Worm (Caenorhabditis elegans): ENCODE measurements around the gene C27D9.2.

C27D9.2 gene

DNA sequence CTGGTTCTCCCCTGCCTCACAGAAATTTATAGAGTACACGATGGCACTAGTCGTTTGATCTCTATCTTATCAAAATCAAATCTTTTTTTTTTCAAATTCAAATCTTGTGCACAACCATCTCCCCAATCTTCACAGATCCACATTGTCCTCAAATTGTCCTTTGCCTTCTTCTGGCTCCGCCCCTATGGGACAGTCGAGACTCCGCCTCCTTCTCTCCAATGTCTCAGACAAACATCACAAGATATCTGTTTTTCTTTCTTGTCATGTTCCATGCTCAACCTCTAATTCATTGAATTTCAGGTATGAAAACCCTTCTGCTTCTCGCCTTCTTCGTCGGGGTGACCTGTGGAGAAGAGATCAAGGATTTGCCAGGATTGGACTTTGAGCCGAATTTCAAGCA lies 19.3 kb downstream of the C27D9.2 start, which contains the start of gene ctsa-1.1:
ctsa-1.1 (plus strand) TSS at position 301 of the 400 bp plus-strand sequence.
- no peak for TF ChIP-seq elt-3 (tag; optimal IDR thresholded peaks at IDR 0.05)
- no peak for TF ChIP-seq flh-1 (GFP tag; optimal IDR thresholded peaks at IDR 0.05)
- TF ChIP-seq unc-120 (tag; optimal IDR thresholded peaks at IDR 0.05; ENCODE audit: poor library complexity, severe bottlenecking): no peak
- no peak for TF ChIP-seq nhr-2 (tag; optimal IDR thresholded peaks at IDR 0.05)
- no peak for TF ChIP-seq zip-8 (tag; optimal IDR thresholded peaks at IDR 0.05)

DNA sequence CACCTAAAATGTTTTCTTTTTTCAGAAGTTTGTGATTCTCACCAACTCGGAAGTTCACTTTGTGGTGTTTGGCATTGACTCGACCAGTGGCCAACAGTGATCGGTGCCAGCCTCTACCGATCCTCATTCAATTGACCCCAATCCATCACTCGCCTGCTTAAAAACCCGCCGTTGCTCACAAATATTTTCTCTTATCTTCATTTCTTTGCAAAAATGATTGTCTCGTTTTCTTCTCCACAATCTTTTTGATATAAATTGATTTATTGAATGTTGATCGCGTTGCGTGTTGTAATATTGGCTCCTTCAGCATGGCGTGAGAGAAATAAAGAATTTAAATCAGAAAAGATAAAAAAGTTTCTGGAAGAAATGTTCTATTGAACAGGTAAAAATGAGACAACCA lies 20.1 kb downstream of the C27D9.2 start:
- TF ChIP-seq unc-62 (GFP tag; optimal IDR thresholded peaks at IDR 0.05) (peak; percentile 2), snpc-4 (tag; optimal IDR thresholded peaks at IDR 0.05) (no peak), ces-1 (GFP tag; optimal IDR thresholded peaks at IDR 0.05) (no peak), mab-5 (tag; optimal IDR thresholded peaks at IDR 0.05) (peak; percentile 12)

DNA sequence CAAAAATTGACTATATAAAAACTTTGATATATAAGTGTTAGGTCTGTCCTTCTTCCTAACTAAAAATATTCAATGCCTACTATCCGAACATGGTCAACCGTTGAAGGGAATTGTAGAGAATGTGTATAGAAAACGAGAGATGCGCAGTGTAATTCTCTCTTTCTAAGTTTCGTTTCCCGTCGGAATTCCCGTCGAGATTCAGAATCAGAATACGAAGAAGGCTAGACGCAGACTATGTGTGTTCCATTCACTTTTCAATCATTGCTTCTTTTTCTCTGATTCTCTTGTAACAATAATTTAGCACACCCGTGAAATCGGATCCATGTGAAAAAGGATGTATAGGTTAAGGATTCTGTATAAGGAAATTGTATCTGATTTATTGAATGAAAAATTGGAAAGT lies 22.2 kb downstream of the C27D9.2 start:
- TF ChIP-seq bed-3 (GFP tag; optimal IDR thresholded peaks at IDR 0.05) (no peak), blmp-1 (tag; optimal IDR thresholded peaks at IDR 0.05) (peak; percentile 84), mep-1 (tag; optimal IDR thresholded peaks at IDR 0.05) (no peak), unc-39 (tag; optimal IDR thresholded peaks at IDR 0.05) (no peak), sptf-1 (tag; optimal IDR thresholded peaks at IDR 0.05) (no peak), elt-1 (tag; optimal IDR thresholded peaks at IDR 0.05; ENCODE audit: borderline replicate concordance, insufficient read depth) (no peak), pha-4 (tag; optimal IDR thresholded peaks at IDR 0.05) (no peak)

DNA sequence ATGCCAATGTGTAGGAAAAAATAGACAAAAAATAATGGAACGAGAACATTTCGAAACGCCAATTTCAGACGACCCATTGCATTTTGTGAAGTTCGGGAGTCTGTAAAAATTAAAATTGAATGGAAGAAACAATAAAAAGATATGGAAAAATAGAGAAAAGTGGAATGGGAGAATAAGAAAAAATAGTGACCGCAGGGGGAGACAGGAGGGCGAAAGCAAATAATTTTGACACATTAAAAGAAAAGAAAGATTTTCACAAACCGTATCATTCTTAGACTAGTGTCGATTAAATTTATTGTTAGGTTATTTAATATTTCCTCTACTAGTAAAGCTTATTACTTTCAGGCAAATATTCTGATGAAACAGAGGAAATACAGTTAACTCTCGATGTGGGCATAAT lies 22.8 kb downstream of the C27D9.2 start, which contains the start of gene F41C3.11:
F41C3.11 (minus strand) TSS at position 101 of the 400 bp plus-strand sequence.
- TF ChIP-seq ham-2 (GFP tag; optimal IDR thresholded peaks at IDR 0.05) (no peak), bed-3 (GFP tag; optimal IDR thresholded peaks at IDR 0.05) (no peak), ces-1 (GFP tag; optimal IDR thresholded peaks at IDR 0.05) (no peak), lsy-2 (tag; optimal IDR thresholded peaks at IDR 0.05) (no peak), snpc-4 (tag; optimal IDR thresholded peaks at IDR 0.05) (no peak), mls-2 (tag; optimal IDR thresholded peaks at IDR 0.05) (no peak), sem-2 (GFP tag; optimal IDR thresholded peaks at IDR 0.05) (no peak), blmp-1 (tag; optimal IDR thresholded peaks at IDR 0.05) (no peak), unc-120 (tag; optimal IDR thresholded peaks at IDR 0.05; ENCODE audit: poor library complexity, severe bottlenecking) (no peak), lin-32 (GFP tag; optimal IDR thresholded peaks at IDR 0.05) (no peak), zip-8 (tag; optimal IDR thresholded peaks at IDR 0.05) (no peak), cnd-1 (tag; optimal IDR thresholded peaks at IDR 0.05) (no peak), nhr-237 (tag; optimal IDR thresholded peaks at IDR 0.05) (no peak), M03D4.4 (tag; optimal IDR thresholded peaks at IDR 0.05) (no peak), mep-1 (tag; optimal IDR thresholded peaks at IDR 0.05) (no peak), drap-1 (GFP tag; optimal IDR thresholded peaks at IDR 0.05) (no peak), nhr-12 (tag; optimal IDR thresholded peaks at IDR 0.05) (no peak), flh-1 (GFP tag; optimal IDR thresholded peaks at IDR 0.05) (no peak), elt-3 (tag; optimal IDR thresholded peaks at IDR 0.05) (no peak), sptf-1 (tag; optimal IDR thresholded peaks at IDR 0.05) (no peak)

DNA sequence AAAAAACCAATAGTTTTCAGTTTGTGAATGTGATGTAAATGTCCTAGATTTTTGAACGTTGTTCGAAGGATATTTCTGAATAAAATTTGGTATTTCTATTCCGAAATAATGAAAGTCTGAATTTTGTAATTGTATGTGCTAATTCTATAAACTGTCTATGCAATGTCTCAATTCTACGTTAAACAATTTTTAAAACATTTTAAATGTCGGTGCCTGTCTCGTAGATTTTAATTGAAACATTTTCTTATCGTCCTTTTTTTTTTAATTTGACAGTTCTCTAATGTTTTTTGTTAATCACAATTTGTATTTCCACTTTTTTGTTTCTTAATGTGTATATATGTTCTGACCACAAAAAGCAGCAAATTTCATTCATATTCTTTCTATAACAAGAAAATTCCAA lies 26.9 kb downstream of the C27D9.2 start, which contains the start of gene F41C3.7:
F41C3.7 (plus strand) TSS at position 301 of the 400 bp plus-strand sequence.
- TF ChIP-seq sptf-1 (tag; optimal IDR thresholded peaks at IDR 0.05): no peak
- TF ChIP-seq ztf-11 (tag; optimal IDR thresholded peaks at IDR 0.05): no peak
- no peak for TF ChIP-seq ceh-43 (GFP tag; optimal IDR thresholded peaks at IDR 0.05)
- TF ChIP-seq nhr-2 (tag; optimal IDR thresholded peaks at IDR 0.05): no peak
- TF ChIP-seq lsy-2 (tag; optimal IDR thresholded peaks at IDR 0.05): no peak
- TF ChIP-seq M03D4.4 (tag; optimal IDR thresholded peaks at IDR 0.05): no peak
- TF ChIP-seq cnd-1 (tag; optimal IDR thresholded peaks at IDR 0.05): no peak
- no peak for TF ChIP-seq ces-1 (GFP tag; optimal IDR thresholded peaks at IDR 0.05)
- TF ChIP-seq hlh-1 (tag; optimal IDR thresholded peaks at IDR 0.05): no peak
- no peak for TF ChIP-seq nhr-76 (tag; optimal IDR thresholded peaks at IDR 0.05)
- TF ChIP-seq sem-2 (GFP tag; optimal IDR thresholded peaks at IDR 0.05): no peak

DNA sequence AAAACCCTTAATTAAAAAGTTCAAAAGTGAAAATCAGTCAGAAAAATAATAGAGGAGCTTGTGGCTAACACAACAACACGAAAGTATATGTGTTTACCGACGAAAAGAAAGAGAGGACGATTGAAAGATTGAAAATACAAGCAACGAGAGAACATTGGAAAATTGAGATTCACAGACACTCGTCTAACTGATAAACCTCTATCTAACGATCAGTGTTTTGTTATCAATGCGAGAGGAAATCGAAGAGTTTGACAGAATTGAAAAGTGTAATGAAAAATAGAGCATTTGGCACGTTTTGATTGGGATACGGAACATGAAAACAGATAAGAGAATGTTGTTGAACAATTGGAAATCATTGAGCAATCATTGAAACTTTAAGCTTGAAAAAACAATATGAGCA lies 28.0 kb downstream of the C27D9.2 start:
- TF ChIP-seq unc-39 (tag; optimal IDR thresholded peaks at IDR 0.05) (no peak), unc-62 (GFP tag; optimal IDR thresholded peaks at IDR 0.05) (no peak), nhr-237 (tag; optimal IDR thresholded peaks at IDR 0.05) (no peak), lsy-2 (tag; optimal IDR thresholded peaks at IDR 0.05) (no peak), elt-1 (tag; optimal IDR thresholded peaks at IDR 0.05; ENCODE audit: borderline replicate concordance, insufficient read depth) (no peak), nhr-12 (tag; optimal IDR thresholded peaks at IDR 0.05) (no peak), drap-1 (GFP tag; optimal IDR thresholded peaks at IDR 0.05) (no peak), ztf-11 (tag; optimal IDR thresholded peaks at IDR 0.05) (no peak), lin-13 (tag; optimal IDR thresholded peaks at IDR 0.05) (no peak)
